Worm (Caenorhabditis elegans) whole organism, young adult: ENCODE results near the gene F11G11.14.
"Not testable (repeated sequence)": the region's sequence is repeated elsewhere in the genome, so short reads cannot be mapped to it uniquely, and the experiment has no call there.

Source experiments
- C17E4.6 ChIP-seq: fragments of 200-800 bp; sonication (Bioruptor generic); IDR thresholded peaks from 2 replicates; pipeline ENCODE4 v1.3.6; 2022; ENCODE audit warnings: missing genetic modification reagents, missing genetic modification characterization, missing compliant biosample characterization
- D2030.7 ChIP-seq: fragments of 200-800 bp; sonication (Bioruptor generic); IDR thresholded peaks from 2 replicates; pipeline ENCODE4 v1.3.6; 2022; ENCODE audit warnings: missing genetic modification reagents, missing genetic modification characterization, missing compliant biosample characterization
- F33H1.4 ChIP-seq: fragments of 200-800 bp; sonication (Bioruptor generic); IDR thresholded peaks from 2 replicates; pipeline ENCODE4 v1.3.6; 2022; ENCODE audit warnings: missing genetic modification reagents, missing genetic modification characterization, missing compliant biosample characterization
- F49E8.2 ChIP-seq: sonication (generic microtip); optimal IDR thresholded peaks from 3 replicates; lab custom pipeline; 2017; ENCODE audit warnings: missing genetic modification characterization, mild to moderate bottlenecking, missing compliant biosample characterization, antibody characterized with exemption, moderate library complexity; ENCODE audit not compliant: insufficient read depth
- F57A8.1 ChIP-seq: fragments of 200-800 bp; sonication (Bioruptor generic); optimal IDR thresholded peaks from 2 replicates; lab custom pipeline; 2018; ENCODE audit warnings: mild to moderate bottlenecking, missing genetic modification characterization, moderate library complexity, missing compliant biosample characterization
- K11D2.4 ChIP-seq: fragments of 200-800 bp; sonication (Bioruptor generic); IDR thresholded peaks from 2 replicates; pipeline ENCODE4 v1.3.6; 2022; ENCODE audit warnings: missing genetic modification reagents, missing genetic modification characterization, missing compliant biosample characterization
- Y53G8AR.9 ChIP-seq: fragments of 200-800 bp; sonication (Bioruptor generic); conservative IDR thresholded peaks from 2 replicates; pipeline ENCODE4 v1.3.6; 2022; ENCODE audit warnings: missing genetic modification reagents, missing genetic modification characterization, missing compliant biosample characterization
- Y95B8A.8 ChIP-seq: fragments of 200-800 bp; sonication (Bioruptor generic); IDR thresholded peaks from 2 replicates; pipeline ENCODE4 v1.3.6; 2022; ENCODE audit warnings: missing genetic modification reagents, missing genetic modification characterization, missing compliant biosample characterization
- aptf-2 ChIP-seq: fragments of 200-800 bp; sonication (Bioruptor generic); conservative IDR thresholded peaks from 2 replicates; pipeline ENCODE4 v1.3.6; 2022; ENCODE audit warnings: missing genetic modification reagents, missing genetic modification characterization, missing compliant biosample characterization
- atf-7 ChIP-seq: sonication (generic microtip); optimal IDR thresholded peaks from 2 replicates; lab custom pipeline; 2017; ENCODE audit warnings: mild to moderate bottlenecking, missing genetic modification characterization, missing compliant biosample characterization
- cebp-1 ChIP-seq, 2 experiments: fragments of 200-800 bp in 1 of 2; sonication (Bioruptor generic) in 1 of 2; sonication (generic microtip) in 1 of 2; IDR thresholded peaks in 1 of 2; optimal IDR thresholded peaks in 1 of 2; 2 replicates each; pipeline versions ENCODE4 v1.3.6 to Lab custom; 2017 to 2022; ENCODE audit warnings: missing compliant biosample characterization in 2 of 2, missing genetic modification characterization in 2 of 2, mild to moderate bottlenecking in 1 of 2, missing genetic modification reagents in 1 of 2, moderate library complexity in 1 of 2
- cebp-2 ChIP-seq: fragments of 200-800 bp; sonication (Bioruptor generic); IDR thresholded peaks from 2 replicates; pipeline ENCODE4 v1.3.6; 2022; ENCODE audit warnings: missing genetic modification characterization, missing compliant biosample characterization
- ceh-100 ChIP-seq: fragments of 200-800 bp; sonication (Bioruptor generic); IDR thresholded peaks from 2 replicates; pipeline ENCODE4 v1.3.6; 2022; ENCODE audit warnings: missing genetic modification reagents, missing genetic modification characterization, missing compliant biosample characterization
- ceh-40 ChIP-seq: fragments of 200-800 bp; sonication (Bioruptor generic); IDR thresholded peaks from 2 replicates; pipeline ENCODE4 v1.3.6; 2022; ENCODE audit warnings: missing genetic modification characterization, missing compliant biosample characterization
- ceh-58 ChIP-seq: fragments of 200-800 bp; sonication (Bioruptor generic); IDR thresholded peaks from 2 replicates; pipeline ENCODE4 v1.3.6; 2022; ENCODE audit warnings: missing genetic modification characterization, missing compliant biosample characterization
- ceh-79 ChIP-seq: sonication (generic microtip); optimal IDR thresholded peaks from 2 replicates; lab custom pipeline; 2017; ENCODE audit warnings: mild to moderate bottlenecking, missing genetic modification characterization, missing compliant biosample characterization
- chd-7 ChIP-seq: sonication (generic microtip); optimal IDR thresholded peaks from 2 replicates; lab custom pipeline; 2016; ENCODE audit warnings: mild to moderate bottlenecking, missing genetic modification characterization, moderate library complexity, missing compliant biosample characterization
- efl-1 ChIP-seq: fragments of 150-350 bp; optimal IDR thresholded peaks from 2 replicates; lab custom pipeline; 2014; ENCODE audit warnings: missing biosample characterization, missing genetic modification reagents, missing genetic modification characterization
- hlh-12 ChIP-seq: sonication (generic microtip); optimal IDR thresholded peaks from 2 replicates; lab custom pipeline; 2016; ENCODE audit warnings: missing genetic modification characterization, missing compliant biosample characterization
- hrde-1 ChIP-seq: sonication (generic microtip); optimal IDR thresholded peaks from 2 replicates; lab custom pipeline; 2016; ENCODE audit warnings: missing genetic modification characterization, mild to moderate bottlenecking, missing compliant biosample characterization, moderate library complexity, missing genotype, missing genetic modification reagents, borderline replicate concordance
- madf-6 ChIP-seq: fragments of 200-800 bp; sonication (Bioruptor generic); IDR thresholded peaks from 2 replicates; pipeline ENCODE4 v1.3.6; 2022; ENCODE audit warnings: missing genetic modification reagents, missing genetic modification characterization, missing compliant biosample characterization
- mcd-1 ChIP-seq: fragments of 200-800 bp; sonication (Bioruptor generic); IDR thresholded peaks from 2 replicates; pipeline ENCODE4 v1.3.6; 2022; ENCODE audit warnings: missing genetic modification reagents, missing genetic modification characterization, missing compliant biosample characterization
- mel-28 ChIP-seq: sonication (generic microtip); optimal IDR thresholded peaks from 2 replicates; lab custom pipeline; 2016; ENCODE audit warnings: borderline replicate concordance, mild to moderate bottlenecking, missing genetic modification characterization, missing compliant biosample characterization
- nfya-2 ChIP-seq: fragments of 200-800 bp; sonication (Bioruptor generic); IDR thresholded peaks from 2 replicates; pipeline ENCODE4 v1.3.6; 2022; ENCODE audit warnings: missing genetic modification reagents, missing genetic modification characterization, missing compliant biosample characterization
- pbrm-1 ChIP-seq: fragments of 200-800 bp; sonication (Bioruptor generic); IDR thresholded peaks from 2 replicates; pipeline ENCODE4 v1.3.6; 2022; ENCODE audit warnings: missing genetic modification reagents, missing genetic modification characterization, missing compliant biosample characterization
- sea-2 ChIP-seq: fragments of 200-800 bp; sonication (Bioruptor generic); IDR thresholded peaks from 2 replicates; pipeline ENCODE4 v1.3.6; 2022; ENCODE audit warnings: missing genetic modification characterization, missing compliant biosample characterization
- snpc-1.1 ChIP-seq: sonication (generic microtip); optimal IDR thresholded peaks from 2 replicates; lab custom pipeline; 2017; ENCODE audit warnings: missing genetic modification characterization, mild to moderate bottlenecking, missing compliant biosample characterization, antibody characterized with exemption, moderate library complexity, missing genotype, missing genetic modification reagents; ENCODE audit not compliant: insufficient read depth
- snpc-4 ChIP-seq, 5 experiments: fragments of 150-350 bp in 1 of 5; sonication (generic microtip) in 4 of 5; optimal IDR thresholded peaks; 2 replicates each; lab custom pipeline; 2014 to 2018; ENCODE audit warnings: missing genetic modification characterization in 5 of 5, missing biosample characterization in 3 of 5, antibody characterized with exemption in 2 of 5, mild to moderate bottlenecking in 2 of 5, missing compliant biosample characterization in 2 of 5, missing genotype in 2 of 5, moderate library complexity in 2 of 5, missing genetic modification reagents in 1 of 5
- tlf-1 ChIP-seq: fragments of 200-800 bp; sonication (Bioruptor generic); optimal IDR thresholded peaks from 2 replicates; lab custom pipeline; 2018; ENCODE audit warnings: mild to moderate bottlenecking, missing genetic modification characterization, missing compliant biosample characterization
- ztf-18 ChIP-seq: sonication (generic microtip); optimal IDR thresholded peaks from 2 replicates; lab custom pipeline; 2016; ENCODE audit warnings: missing genotype, mild to moderate bottlenecking, missing genetic modification characterization, missing compliant biosample characterization
- ztf-3 ChIP-seq: fragments of 200-800 bp; sonication (Bioruptor generic); optimal IDR thresholded peaks from 2 replicates; lab custom pipeline; 2018; ENCODE audit warnings: mild to moderate bottlenecking, missing genetic modification characterization, missing compliant biosample characterization

The F11G11.14 gene

DNA sequence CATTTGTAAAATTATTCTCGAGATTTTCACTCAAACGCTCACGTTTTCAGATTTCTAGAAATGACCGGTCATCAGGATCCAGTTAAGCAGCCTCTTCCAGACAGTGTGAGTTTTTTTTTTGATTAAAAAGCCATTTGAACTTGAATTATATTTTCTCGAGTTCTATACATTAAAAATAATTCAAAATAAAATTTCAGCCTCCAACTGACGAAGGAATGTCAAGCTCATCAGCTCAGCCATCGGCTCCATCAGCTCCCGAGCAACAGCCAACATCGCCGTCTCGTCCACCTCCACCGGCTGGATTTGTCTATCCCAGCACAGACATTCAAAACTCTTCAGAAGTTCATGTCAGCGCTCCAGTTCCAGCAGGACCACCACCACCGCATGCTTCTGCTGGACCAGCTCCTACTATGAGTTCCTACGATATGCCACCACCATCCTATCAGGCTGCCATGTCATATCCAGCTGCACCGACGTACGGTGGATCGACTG, 5.6 kb upstream of the F11G11.14 start, which contains the start of gene F11G11.5 (continued):
- TF ChIP-seq Y95B8A.8 (GFP tag; lab: Robert Waterston, UW), result no peak
- TF ChIP-seq ceh-79 (tag; lab: Kevin White, UChicago), result no peak
- TF ChIP-seq F57A8.1 (GFP tag; lab: Kevin White, UChicago), result no peak
- no peak for TF ChIP-seq hlh-12
- TF ChIP-seq hrde-1 (tag; lab: Kevin White, UChicago), result no peak
- TF ChIP-seq F33H1.4 (GFP tag; lab: Robert Waterston, UW), result no peak
- 0 out of 2 replicates have a peak, but pooled peaks have one; percentile 22 for TF ChIP-seq madf-6 (GFP tag; lab: Robert Waterston, UW)
- TF ChIP-seq ceh-40, result no peak
- peak; percentile 8 for TF ChIP-seq atf-7 (tag; lab: Kevin White, UChicago)
- no peak for TF ChIP-seq ceh-100
- TF ChIP-seq cebp-2 (GFP tag; lab: Robert Waterston, UW), result 0 out of 2 replicates have a peak, but pooled peaks have one; percentile 47
- TF ChIP-seq C17E4.6 (GFP tag; lab: Robert Waterston, UW), result no peak
- no peak for TF ChIP-seq nfya-2 (GFP tag; lab: Robert Waterston, UW)
- no peak for TF ChIP-seq pbrm-1 (GFP tag; lab: Robert Waterston, UW)

DNA sequence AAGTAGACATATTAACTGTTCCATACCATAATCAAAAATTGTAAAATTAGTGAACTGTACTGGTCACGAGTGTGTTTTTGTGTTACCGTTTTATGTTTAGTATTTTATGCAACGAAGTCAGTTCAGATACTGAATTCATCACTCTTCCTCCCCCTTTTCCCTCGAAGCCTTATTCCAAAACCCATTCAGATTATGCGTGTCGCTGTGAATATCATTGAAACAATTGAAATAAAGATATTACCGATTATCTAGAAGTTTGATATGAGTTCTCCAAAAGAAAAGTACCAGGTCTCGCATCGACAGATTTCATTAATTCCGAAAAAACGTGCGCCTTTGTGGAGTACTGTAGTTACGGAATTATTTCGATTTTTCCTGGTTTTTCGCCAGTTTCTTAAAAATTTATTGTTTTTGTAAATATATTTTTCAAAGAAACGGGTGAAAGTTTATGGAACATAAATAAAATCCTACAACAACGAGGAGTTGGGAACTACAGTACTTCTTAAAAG, 4.5 kb upstream of the F11G11.14 start:
- 0 out of 2 replicates have a peak, but pooled peaks have one; percentile 14 for TF ChIP-seq Y53G8AR.9 (GFP tag; lab: Robert Waterston, UW)
- no peak for TF ChIP-seq tlf-1
- TF ChIP-seq ceh-58 (GFP tag; lab: Robert Waterston, UW), result no peak
- no peak for TF ChIP-seq nfya-2 (GFP tag; lab: Robert Waterston, UW)
- TF ChIP-seq cebp-1 (GFP tag; IDR thresholded peaks at IDR 0.05; lab: Robert Waterston, UW), result no peak
- peak; percentile 52 for TF ChIP-seq cebp-1 (tag; optimal IDR thresholded peaks at IDR 0.05; lab: Kevin White, UChicago)
- TF ChIP-seq ztf-18 (tag; lab: Kevin White, UChicago), result peak; percentile 20

- not testable (repeated sequence) for TF ChIP-seq nfya-2 (GFP tag; lab: Robert Waterston, UW); ztf-3 (GFP tag; lab: Kevin White, UChicago); aptf-2
These were observed 3.2 kb upstream of the F11G11.14 start, which contains the start of the genes nspd-5 and F11G11.4 for ce11 chrII:4860260-4860659. TSS of gene nspd-5 (minus strand) at chrII:4860360. TSS of gene F11G11.4 (plus strand) at chrII:4860594.

ce11 chrII:4866045-4866444, 2.6 kb downstream of the F11G11.14 start:
- TF ChIP-seq mcd-1, result no peak
- TF ChIP-seq sea-2 (GFP tag; lab: Robert Waterston, UW), result no peak
- TF ChIP-seq D2030.7 (GFP tag; lab: Robert Waterston, UW), result no peak
- no peak for TF ChIP-seq ztf-18 (tag; lab: Kevin White, UChicago)
- TF ChIP-seq efl-1 (GFP tag; lab: Kevin White, UChicago), result no peak
- no peak for TF ChIP-seq chd-7 (tag; lab: Kevin White, UChicago)
- no peak for TF ChIP-seq snpc-4 (GFP tag; optimal IDR thresholded peaks at IDR 0.05; lab: Kevin White, UChicago)
- no peak for TF ChIP-seq snpc-4 (tag; optimal IDR thresholded peaks at IDR 0.05; lab: Kevin White, UChicago)
- no peak for TF ChIP-seq snpc-1.1 (tag; lab: Kevin White, UChicago)
- TF ChIP-seq aptf-2, result no peak
- TF ChIP-seq F57A8.1 (GFP tag; lab: Kevin White, UChicago), result no peak
- TF ChIP-seq K11D2.4, result no peak
- no peak for TF ChIP-seq F49E8.2 (tag; lab: Kevin White, UChicago)
- no peak for TF ChIP-seq nfya-2 (GFP tag; lab: Robert Waterston, UW)
- no peak for TF ChIP-seq hlh-12
- no peak for TF ChIP-seq mel-28 (tag; lab: Kevin White, UChicago)
